Comparison of ENCODE assay signal across 3 fruit fly cellular contexts in genomic region chr3R:16933350-16933749, dm6.
A peak's percentile ranks its signal among the peaks of the same experiment; 100 is the strongest.
TF ChIP-seq lines count a peak whose summit lies in the region.

No protein-coding gene starts in this region.

- TF ChIP-seq CTCF in whole organism, embryonic (GFP tag; optimal IDR thresholded peaks at IDR 0.05; lab: Kevin White, UChicago) = peak; percentile 44

TF ChIP-seq in whole organism, embryonic, 481 proteins besides CTCF, POLR2A, EP300 and RAD21:
- TF ChIP-seq CG13424 (tag; optimal IDR thresholded peaks at IDR 0.05; lab: Kevin White, UChicago) (no peak), CG4360 (GFP tag; IDR thresholded peaks at IDR 0.05; lab: Robert Waterston, UW) (peak; percentile 62; the same call in 1 of the 2 replicates), CG3995 (GFP tag; optimal IDR thresholded peaks at IDR 0.05; lab: Kevin White, UChicago) (no peak), cad (GFP tag; optimal IDR thresholded peaks at IDR 0.05; lab: Kevin White, UChicago) (peak; percentile 38), usp (GFP tag; optimal IDR thresholded peaks at IDR 0.05; lab: Kevin White, UChicago) (no peak), insv (GFP tag; optimal IDR thresholded peaks at IDR 0.05; lab: Kevin White, UChicago) (peak in 1 of 2 experiments; percentile 73), HLHmδ (GFP tag; optimal IDR thresholded peaks at IDR 0.05; lab: Kevin White, UChicago) (peak; percentile 55), z (GFP tag; IDR thresholded peaks at IDR 0.05; lab: Robert Waterston, UW) (0 out of 3 replicates have a peak, but pooled peaks have one; percentile 30), Mes4 (GFP tag; optimal IDR thresholded peaks at IDR 0.05; lab: Kevin White, UChicago) (no peak), Optix (GFP tag; IDR thresholded peaks at IDR 0.05; lab: Robert Waterston, UW) (no peak), CG6254 (GFP tag; optimal IDR thresholded peaks at IDR 0.05; lab: Kevin White, UChicago) (peak; percentile 99), CG3163 (GFP tag; optimal IDR thresholded peaks at IDR 0.05; lab: Kevin White, UChicago) (peak; percentile 95), CG12744 (GFP tag; optimal IDR thresholded peaks at IDR 0.05; lab: Kevin White, UChicago) (no peak), CG30431 (GFP tag; optimal IDR thresholded peaks at IDR 0.05; lab: Kevin White, UChicago) (no peak), Elba2 (GFP tag; optimal IDR thresholded peaks at IDR 0.05; lab: Kevin White, UChicago) (peak; percentile 70), chn (GFP tag; optimal IDR thresholded peaks at IDR 0.05; lab: Kevin White, UChicago) (no peak), CG15479 (GFP tag; optimal IDR thresholded peaks at IDR 0.05; lab: Kevin White, UChicago) (peak; percentile 18), dan (GFP tag; IDR thresholded peaks at IDR 0.05; lab: Robert Waterston, UW) (no peak), Trl (optimal IDR thresholded peaks at IDR 0.05; lab: Kevin White, UChicago) (peak; percentile 37 to 68), Trl (GFP tag; optimal IDR thresholded peaks at IDR 0.05; lab: Kevin White, UChicago) (no peak), Nf-YB (GFP tag; optimal IDR thresholded peaks at IDR 0.05; lab: Kevin White, UChicago) (peak; percentile 5), ap (GFP tag; IDR thresholded peaks at IDR 0.05; lab: Robert Waterston, UW) (no peak), tll (GFP tag; optimal IDR thresholded peaks at IDR 0.05; lab: Kevin White, UChicago) (no peak), bcd (GFP tag; optimal IDR thresholded peaks at IDR 0.05; lab: Kevin White, UChicago) (no peak), cg (GFP tag; optimal IDR thresholded peaks at IDR 0.05; lab: Kevin White, UChicago) (peak; percentile 82), abd-A (tag; optimal IDR thresholded peaks at IDR 0.05; lab: Kevin White, UChicago) (no peak), caup (GFP tag; optimal IDR thresholded peaks at IDR 0.05; lab: Kevin White, UChicago; ENCODE audit: severe bottlenecking) (no peak), H2.0 (GFP tag; IDR thresholded peaks at IDR 0.05; lab: Robert Waterston, UW) (no peak), Myb (GFP tag; optimal IDR thresholded peaks at IDR 0.05; lab: Kevin White, UChicago) (no peak), CG7357 (GFP tag; IDR thresholded peaks at IDR 0.05; lab: Robert Waterston, UW) (no peak)

TF ChIP-seq in whole organism, prepupa, 60 proteins besides CTCF, POLR2A, EP300 and RAD21:
- TF ChIP-seq cyc (GFP tag; optimal IDR thresholded peaks at IDR 0.05; lab: Kevin White, UChicago) = no peak
- TF ChIP-seq svp (GFP tag; lab: Kevin White, UChicago) = peak; percentile 55

TF ChIP-seq in whole organism, pupa, 21 proteins besides CTCF, POLR2A, EP300 and RAD21:
- no peak for TF ChIP-seq CG34367 (tag; optimal IDR thresholded peaks at IDR 0.05; lab: Kevin White, UChicago)
- TF ChIP-seq D1 (tag; optimal IDR thresholded peaks at IDR 0.05; lab: Kevin White, UChicago) = no peak
- TF ChIP-seq CG4496 (GFP tag; IDR thresholded peaks at IDR 0.05; lab: Robert Waterston, UW) = no peak
- no peak for TF ChIP-seq CG8159 (tag; optimal IDR thresholded peaks at IDR 0.05; lab: Kevin White, UChicago)
- no peak for TF ChIP-seq CG14655 (GFP tag; optimal IDR thresholded peaks at IDR 0.05; lab: Kevin White, UChicago)
- TF ChIP-seq CG13204 (GFP tag; optimal IDR thresholded peaks at IDR 0.05; lab: Kevin White, UChicago) = peak; percentile 11
TF ChIP-seq in whole organism, pupa: peak in this region for 1.
